Worm (Caenorhabditis elegans) whole organism, L4 larva: ENCODE data around the gene npp-19.

Source experiments
- F10B5.3 ChIP-seq: sonication (generic microtip); optimal IDR thresholded peaks from 2 replicates; lab custom pipeline; 2016; ENCODE audit warnings: mild to moderate bottlenecking, missing genetic modification characterization, missing compliant biosample characterization
- T20F7.1 ChIP-seq: fragments of 200-800 bp; sonication (Bioruptor generic); optimal IDR thresholded peaks from 2 replicates; lab custom pipeline; 2018; ENCODE audit warnings: mild to moderate bottlenecking, missing genetic modification characterization, missing compliant biosample characterization
- aha-1 ChIP-seq: fragments of 150-350 bp; peaks from one replicate; lab custom pipeline; 2014; ENCODE audit warnings: missing biosample characterization, missing genetic modification characterization
- arid-1 ChIP-seq: fragments of 200-800 bp; sonication (Bioruptor generic); conservative IDR thresholded peaks from 2 replicates; pipeline ENCODE4 v1.3.6; 2022; ENCODE audit warnings: missing genetic modification reagents, missing genetic modification characterization, missing compliant biosample characterization
- ceh-32 ChIP-seq: sonication (generic microtip); optimal IDR thresholded peaks from 2 replicates; lab custom pipeline; 2016; ENCODE audit warnings: mild to moderate bottlenecking, missing genetic modification characterization, missing compliant biosample characterization; ENCODE audit not compliant: poor library complexity
- ceh-82 ChIP-seq: sonication (generic microtip); optimal IDR thresholded peaks from 2 replicates; lab custom pipeline; 2017; ENCODE audit warnings: missing biosample characterization, missing genetic modification characterization
- ces-1 ChIP-seq: fragments of 150-350 bp; sonication (generic microtip); optimal IDR thresholded peaks from 4 replicates; lab custom pipeline; 2014; ENCODE audit warnings: missing biosample characterization, missing genetic modification reagents, missing genetic modification characterization
- ctbp-1 ChIP-seq: fragments of 200-800 bp; sonication (Bioruptor generic); IDR thresholded peaks from 2 replicates; pipeline ENCODE4 v1.3.6; 2022; ENCODE audit warnings: missing genetic modification reagents, missing genetic modification characterization, missing compliant biosample characterization
- daf-8 ChIP-seq: fragments of 200-800 bp; sonication (Bioruptor generic); IDR thresholded peaks from 2 replicates; pipeline ENCODE4 v1.3.6; 2022; ENCODE audit warnings: missing genetic modification characterization, missing compliant biosample characterization
- dmd-8 ChIP-seq: fragments of 200-800 bp; sonication (Bioruptor generic); IDR thresholded peaks from 2 replicates; pipeline ENCODE4 v1.3.6; 2022; ENCODE audit warnings: missing genetic modification characterization, missing compliant biosample characterization
- fkh-10 ChIP-seq: fragments of 150-350 bp; optimal IDR thresholded peaks from 2 replicates; lab custom pipeline; 2014; ENCODE audit warnings: missing biosample characterization, missing genetic modification reagents, missing genetic modification characterization
- hlh-11 ChIP-seq: fragments of 200-800 bp; sonication (Bioruptor generic); optimal IDR thresholded peaks from 2 replicates; lab custom pipeline; 2018; ENCODE audit warnings: mild to moderate bottlenecking, missing genetic modification characterization, missing compliant biosample characterization
- lin-1 ChIP-seq: fragments of 200-800 bp; sonication (Bioruptor generic); IDR thresholded peaks from 2 replicates; pipeline ENCODE4 v1.3.6; 2022; ENCODE audit warnings: missing genetic modification reagents, missing genetic modification characterization, missing compliant biosample characterization
- lin-13 ChIP-seq: fragments of 150-350 bp; optimal IDR thresholded peaks from 2 replicates; lab custom pipeline; 2014; ENCODE audit warnings: missing biosample characterization, missing genetic modification reagents, missing genetic modification characterization
- lin-29 ChIP-seq: fragments of 200-800 bp; sonication (Bioruptor generic); IDR thresholded peaks from 2 replicates; pipeline ENCODE4 v1.3.6; 2022; ENCODE audit warnings: missing genetic modification reagents, missing genetic modification characterization, missing compliant biosample characterization
- lin-38 ChIP-seq: fragments of 200-800 bp; sonication (Bioruptor generic); IDR thresholded peaks from 2 replicates; pipeline ENCODE4 v1.3.6; 2022; ENCODE audit warnings: missing genetic modification reagents, missing genetic modification characterization, missing compliant biosample characterization
- lsy-2 ChIP-seq, 2 experiments: fragments of 150-350 bp in 1 of 2; sonication (generic microtip) in 1 of 2; optimal IDR thresholded peaks; 2 replicates each; lab custom pipeline; 2014 to 2017; ENCODE audit warnings: missing biosample characterization in 2 of 2, missing genetic modification characterization in 2 of 2
- madf-5 ChIP-seq, 2 experiments: fragments of 200-800 bp; sonication (Bioruptor generic); IDR thresholded peaks; 2 replicates each; pipeline ENCODE4 v1.3.6; 2022; ENCODE audit warnings: missing compliant biosample characterization in 2 of 2, missing genetic modification characterization in 2 of 2
- mdl-1 ChIP-seq, 2 experiments: fragments of 150-350 bp in 1 of 2; sonication (generic microtip) in 1 of 2; optimal IDR thresholded peaks; 2 replicates each; lab custom pipeline; 2014 to 2017; ENCODE audit warnings: missing biosample characterization in 2 of 2, missing genetic modification characterization in 2 of 2
- mep-1 ChIP-seq: fragments of 150-350 bp; sonication (generic microtip); optimal IDR thresholded peaks from 3 replicates; lab custom pipeline; 2014; ENCODE audit warnings: missing biosample characterization, missing genetic modification characterization
- mxl-3 ChIP-seq: fragments of 200-800 bp; sonication (Bioruptor generic); optimal IDR thresholded peaks from 2 replicates; lab custom pipeline; 2018; ENCODE audit warnings: mild to moderate bottlenecking, missing genetic modification characterization, missing compliant biosample characterization
- nhr-237 ChIP-seq: sonication (generic microtip); optimal IDR thresholded peaks from 2 replicates; lab custom pipeline; 2017; ENCODE audit warnings: missing biosample characterization, missing genetic modification characterization
- nhr-42 ChIP-seq: fragments of 200-800 bp; sonication (Bioruptor generic); IDR thresholded peaks from 2 replicates; pipeline ENCODE4 v1.3.6; 2022; ENCODE audit warnings: missing genetic modification characterization, missing compliant biosample characterization
- nhr-6 ChIP-seq: fragments of 150-350 bp; optimal IDR thresholded peaks from 2 replicates; lab custom pipeline; 2014; ENCODE audit warnings: missing biosample characterization, missing genetic modification characterization
- sdz-12 ChIP-seq: fragments of 200-800 bp; sonication (Bioruptor generic); optimal IDR thresholded peaks from 2 replicates; lab custom pipeline; 2018; ENCODE audit warnings: mild to moderate bottlenecking, missing genetic modification characterization, missing compliant biosample characterization
- snpc-1.2 ChIP-seq: fragments of 200-800 bp; sonication (Bioruptor generic); IDR thresholded peaks from 2 replicates; pipeline ENCODE4 v1.3.6; 2022; ENCODE audit warnings: missing genetic modification reagents, missing genetic modification characterization, missing compliant biosample characterization
- tag-97 ChIP-seq: fragments of 200-800 bp; sonication (Bioruptor generic); IDR thresholded peaks from 2 replicates; pipeline ENCODE4 v1.3.6; 2022; ENCODE audit warnings: missing genetic modification characterization, missing compliant biosample characterization
- unc-62 ChIP-seq, 3 experiments: fragments of 150-350 bp in 1 of 3; sonication (generic microtip); optimal IDR thresholded peaks in 2 of 3; peaks in 1 of 3; 1 replicate in 1 of 3; 2 replicates in 2 of 3; lab custom pipeline; 2014 to 2017; ENCODE audit warnings: missing biosample characterization in 3 of 3, missing genetic modification characterization in 3 of 3, missing genetic modification reagents in 3 of 3, missing genotype in 1 of 3
- zip-11 ChIP-seq: fragments of 200-800 bp; sonication (Bioruptor generic); IDR thresholded peaks from 2 replicates; pipeline ENCODE4 v1.3.6; 2022; ENCODE audit warnings: missing genetic modification characterization, missing compliant biosample characterization

The npp-19 gene

ce11 chrII:10766773-10767172, 31.5 kb downstream of the npp-19 start:
- no peak for TF ChIP-seq ceh-32 (tag; lab: Kevin White, UChicago)
- no peak for TF ChIP-seq arid-1 (GFP tag; lab: Robert Waterston, UW)
- TF ChIP-seq mxl-3, result no peak
- no peak for TF ChIP-seq lin-29 (GFP tag; lab: Robert Waterston, UW)
- no peak for TF ChIP-seq dmd-8 (GFP tag; lab: Robert Waterston, UW)
- TF ChIP-seq zip-11 (GFP tag; lab: Robert Waterston, UW), result no peak
- no peak for TF ChIP-seq snpc-1.2 (GFP tag; lab: Robert Waterston, UW)
- TF ChIP-seq nhr-6 (tag; lab: Kevin White, UChicago), result no peak
- no peak for TF ChIP-seq hlh-11 (tag; lab: Kevin White, UChicago)
- no peak for TF ChIP-seq lin-1 (GFP tag; lab: Robert Waterston, UW)
- TF ChIP-seq, all 104 proteins: peak for 0

ce11 chrII:10765238-10765637, 33.0 kb downstream of the npp-19 start:
- peak; percentile 91 for TF ChIP-seq aha-1
- no peak for TF ChIP-seq F10B5.3 (tag; lab: Kevin White, UChicago)

- TF ChIP-seq daf-8 (GFP tag; lab: Robert Waterston, UW) (no peak), ces-1 (GFP tag; lab: Kevin White, UChicago) (peak; percentile 31), mep-1 (no peak), sdz-12 (GFP tag; lab: Kevin White, UChicago) (no peak), aha-1 (peak; percentile 86), ctbp-1 (GFP tag; lab: Robert Waterston, UW) (peak; percentile 68; the same call in 1 of the 2 replicates), fkh-10 (peak; percentile 70)
Measured at ce11 chrII:10761653-10762052, 36.6 kb downstream of the npp-19 start.

- TF ChIP-seq nhr-237 (tag; lab: Kevin White, UChicago), result no peak
- peak in 1 of 2 experiments; percentile 22 for TF ChIP-seq unc-62 (GFP tag; optimal IDR thresholded peaks at IDR 0.05 in 1 of 2; lab: Kevin White, UChicago)
- no peak for TF ChIP-seq unc-62 (tag; optimal IDR thresholded peaks at IDR 0.05; lab: Kevin White, UChicago)
- TF ChIP-seq, all 104 proteins: peak for 1
Measured at ce11 chrII:10760801-10761200, 37.5 kb downstream of the npp-19 start.

- TF ChIP-seq lin-38 (no peak), unc-62 (GFP tag; optimal IDR thresholded peaks at IDR 0.05 in 1 of 2; lab: Kevin White, UChicago) (peak in 1 of 2 experiments; percentile 10), unc-62 (tag; optimal IDR thresholded peaks at IDR 0.05; lab: Kevin White, UChicago) (no peak), aha-1 (peak; percentile 92)
Measured at ce11 chrII:10759425-10759824, 38.9 kb downstream of the npp-19 start.

- TF ChIP-seq arid-1 (GFP tag; lab: Robert Waterston, UW) (no peak), mdl-1 (tag; optimal IDR thresholded peaks at IDR 0.05; lab: Kevin White, UChicago) (no peak), tag-97 (no peak), ces-1 (GFP tag; lab: Kevin White, UChicago) (peak; percentile 88), aha-1 (peak; percentile 26), T20F7.1 (GFP tag; lab: Kevin White, UChicago) (no peak), nhr-42 (GFP tag; lab: Robert Waterston, UW) (no peak), ceh-82 (tag; lab: Kevin White, UChicago) (no peak), ctbp-1 (GFP tag; lab: Robert Waterston, UW) (peak; percentile 73), fkh-10 (peak; percentile 86), madf-5 (GFP tag; IDR thresholded peaks at IDR 0.05; lab: Robert Waterston, UW) (no peak), lin-13 (GFP tag; lab: Kevin White, UChicago) (no peak), lsy-2 (tag; optimal IDR thresholded peaks at IDR 0.05; lab: Kevin White, UChicago) (peak in 1 of 2 experiments; percentile 14)
Measured at ce11 chrII:10758951-10759350, 39.3 kb downstream of the npp-19 start.
